Fruit fly (Drosophila melanogaster) whole organism: ENCODE results near the gene Hip14.

Experiments used
- CG8478 ChIP-seq: fragments of >200 bp; optimal IDR thresholded peaks from 2 replicates; lab custom pipeline; 2018; ENCODE audit warnings: inconsistent platforms
- Dll ChIP-seq: fragments of >200 bp; optimal IDR thresholded peaks from 2 replicates; lab custom pipeline; 2017
- EcR ChIP-seq, 2 experiments: fragments of >200 bp; optimal IDR thresholded peaks; 2 replicates each; lab custom pipeline; 2017; ENCODE audit warnings: missing biosample characterization in 2 of 2, missing genetic modification characterization in 2 of 2, missing genetic modification reagents in 2 of 2
- pan ChIP-seq: fragments of >200 bp; optimal IDR thresholded peaks from 2 replicates; lab custom pipeline; 2017
- psq ChIP-seq: fragments of >200 bp; optimal IDR thresholded peaks from 2 replicates; lab custom pipeline; 2017
- usp ChIP-seq: fragments of >200 bp; optimal IDR thresholded peaks from 2 replicates; lab custom pipeline; 2017; ENCODE audit warnings: missing biosample characterization, missing genetic modification characterization, mixed read lengths

Hip14 gene

DNA sequence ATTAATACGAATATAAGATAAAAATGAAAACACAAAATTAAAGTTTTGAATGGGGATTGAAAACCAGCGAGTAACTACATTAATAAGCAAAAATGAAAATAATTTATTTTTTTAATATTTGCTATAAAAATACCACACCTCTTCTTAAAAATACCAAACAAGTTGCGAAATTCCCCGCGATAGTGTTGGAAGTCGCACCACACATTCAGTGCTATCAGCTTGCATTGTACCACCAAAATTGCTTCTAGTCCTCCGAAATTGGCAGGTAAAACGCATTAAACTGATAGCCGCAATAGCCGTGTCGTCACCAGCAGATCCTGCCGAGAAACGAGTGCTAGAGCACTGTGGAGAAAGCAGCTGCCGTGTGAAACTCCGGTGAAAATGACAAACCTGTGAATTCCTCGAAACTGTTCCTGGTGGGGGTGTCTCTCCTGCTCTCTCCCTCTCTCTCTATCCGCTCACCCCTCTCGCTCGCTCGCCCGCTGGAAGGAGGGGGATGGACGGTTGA is at the start of gene Hip14:
Gene Hip14, plus strand, starts transcription at position 198 of the 508 bp plus-strand sequence.
- TF ChIP-seq Dll (lab: Kevin White, UChicago), result no peak
- no peak for TF ChIP-seq psq (lab: Kevin White, UChicago)

DNA sequence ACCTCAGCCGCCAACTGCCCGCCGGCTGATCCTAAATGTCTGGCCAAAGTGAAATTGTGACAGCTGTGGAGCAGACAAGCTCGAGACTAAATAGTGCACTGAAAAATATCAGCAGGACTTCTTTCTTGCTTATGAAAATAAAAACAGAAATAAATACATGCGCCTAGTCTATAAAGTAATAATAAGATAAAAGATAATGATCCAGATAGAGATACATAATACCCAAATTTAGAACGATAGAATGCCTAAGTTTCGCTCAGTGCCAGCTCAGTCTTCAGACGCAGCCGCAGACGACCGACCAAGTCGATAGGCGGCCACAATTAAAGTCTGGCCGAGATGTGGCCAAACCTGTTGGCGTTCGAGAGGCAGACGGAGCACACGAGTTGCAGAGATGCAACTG is 47.2 kb upstream of the Hip14 start:
- TF ChIP-seq usp (GFP tag; lab: Kevin White, UChicago) (no peak), EcR (GFP tag; optimal IDR thresholded peaks at IDR 0.05; lab: Kevin White, UChicago) (no peak), Dll (lab: Kevin White, UChicago) (no peak), psq (lab: Kevin White, UChicago) (no peak), pan (no peak), CG8478 (lab: Kevin White, UChicago) (no peak)

DNA sequence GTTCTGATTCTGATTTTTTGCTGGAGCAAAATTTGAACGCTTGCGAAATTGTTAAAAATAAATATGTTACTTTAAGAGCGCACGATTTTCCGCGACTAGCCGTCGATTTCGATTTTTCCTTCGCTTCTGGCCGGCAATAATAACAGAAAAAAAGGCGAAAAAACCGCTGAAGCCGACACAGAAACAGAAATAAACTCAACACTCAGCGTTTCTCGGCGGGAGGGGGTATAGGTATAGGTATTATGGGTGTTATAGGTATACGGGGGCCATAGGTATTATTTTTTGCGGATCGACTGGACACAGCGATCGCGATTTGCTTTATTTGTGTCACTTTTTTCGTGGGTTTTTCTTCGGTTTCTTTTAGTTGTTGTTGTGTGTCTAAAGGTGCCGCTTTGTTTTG is 35.7 kb upstream of the Hip14 start:
- TF ChIP-seq psq (lab: Kevin White, UChicago) (no peak), Dll (lab: Kevin White, UChicago) (no peak), usp (GFP tag; lab: Kevin White, UChicago) (no peak), EcR (GFP tag; optimal IDR thresholded peaks at IDR 0.05; lab: Kevin White, UChicago) (no peak), CG8478 (lab: Kevin White, UChicago) (no peak), pan (no peak)

DNA sequence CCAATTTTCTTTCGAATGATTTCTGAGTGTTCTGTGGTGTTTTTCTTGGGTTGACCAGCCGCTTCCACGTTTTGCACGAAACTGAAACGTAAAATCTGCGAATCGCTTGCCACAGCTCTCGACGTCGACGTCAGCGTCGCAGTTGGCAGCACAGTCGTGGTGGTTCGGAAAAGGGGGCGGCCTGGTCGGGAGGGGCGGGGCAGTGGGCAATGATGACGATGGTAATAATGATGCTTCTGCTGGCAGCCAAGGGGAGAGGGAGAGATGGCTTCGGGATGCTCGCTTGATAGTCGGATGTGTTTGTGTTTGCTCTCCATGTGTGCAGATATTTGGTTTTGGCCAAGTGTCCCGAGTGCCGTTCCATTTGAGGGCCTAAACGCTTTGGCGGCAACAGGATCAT is 35.1 kb upstream of the Hip14 start:
- TF ChIP-seq usp (GFP tag; lab: Kevin White, UChicago) (no peak), pan (no peak), CG8478 (lab: Kevin White, UChicago) (no peak), EcR (GFP tag; optimal IDR thresholded peaks at IDR 0.05; lab: Kevin White, UChicago) (no peak), psq (lab: Kevin White, UChicago) (no peak), Dll (lab: Kevin White, UChicago) (no peak)

DNA sequence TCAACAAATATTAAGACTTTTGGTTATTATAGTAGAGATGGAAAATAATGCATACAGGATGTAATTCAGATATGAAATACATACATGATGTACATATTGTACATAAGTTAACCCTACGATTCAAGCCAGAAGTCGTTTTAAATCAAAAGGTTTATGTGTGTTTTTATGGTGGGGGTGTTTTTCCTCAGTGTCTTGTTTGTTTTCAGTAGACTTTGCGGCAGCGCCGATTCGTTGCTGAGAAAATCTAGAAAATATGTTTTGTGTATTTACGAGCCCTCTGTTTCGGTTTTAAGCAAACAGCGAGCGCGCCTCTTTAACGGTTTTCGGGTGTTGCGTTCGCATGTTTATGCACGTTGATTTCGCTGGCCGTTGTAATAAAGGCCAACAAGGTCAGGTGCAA is 34.1 kb upstream of the Hip14 start:
- TF ChIP-seq usp (GFP tag; lab: Kevin White, UChicago) (no peak), psq (lab: Kevin White, UChicago) (no peak), Dll (lab: Kevin White, UChicago) (no peak), pan (no peak), EcR (GFP tag; optimal IDR thresholded peaks at IDR 0.05; lab: Kevin White, UChicago) (no peak), CG8478 (lab: Kevin White, UChicago) (no peak)

DNA sequence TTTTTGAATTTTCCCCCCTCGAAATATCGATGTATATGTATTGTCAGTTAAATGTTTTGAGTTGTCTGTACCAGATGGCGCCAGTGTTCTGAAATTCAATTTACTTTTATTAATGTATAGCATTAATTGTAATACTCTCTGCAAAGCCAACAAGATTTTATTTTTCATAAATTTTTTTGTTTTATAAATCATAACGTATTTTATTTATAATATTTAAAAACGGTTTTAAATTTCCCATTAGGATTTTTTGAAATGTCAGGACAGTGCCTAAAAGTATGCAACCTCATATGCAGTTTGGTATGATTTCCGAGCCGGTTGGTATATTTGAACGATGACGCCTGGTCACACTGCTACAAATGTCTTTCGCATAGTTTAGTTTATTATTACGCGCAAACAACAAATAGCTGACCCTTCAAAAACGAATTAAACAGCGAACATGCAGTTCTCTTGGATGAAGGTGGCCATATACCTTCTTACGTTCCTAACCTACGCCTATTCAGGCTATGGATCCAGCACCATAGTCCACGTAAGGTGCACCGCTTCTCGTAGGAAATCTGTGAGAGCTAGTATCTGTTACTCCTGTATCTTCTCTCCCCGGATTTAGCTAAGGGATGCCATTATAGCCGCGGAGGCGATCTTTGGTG is 33.1 kb upstream of the Hip14 start, which contains the start of the genes Pka-C3 and GXIVsPLA2:
Gene Pka-C3, minus strand, starts transcription at position 14 of the 644 bp plus-strand sequence.
Gene GXIVsPLA2, plus strand, starts transcription at position 313 of the 644 bp plus-strand sequence.
- TF ChIP-seq CG8478 (lab: Kevin White, UChicago) (no peak), psq (lab: Kevin White, UChicago) (no peak), EcR (GFP tag; optimal IDR thresholded peaks at IDR 0.05; lab: Kevin White, UChicago) (no peak), usp (GFP tag; lab: Kevin White, UChicago) (no peak), Dll (lab: Kevin White, UChicago) (no peak), pan (no peak)

- TF ChIP-seq Dll (lab: Kevin White, UChicago) (no peak), CG8478 (lab: Kevin White, UChicago) (no peak), psq (lab: Kevin White, UChicago) (no peak), usp (GFP tag; lab: Kevin White, UChicago) (no peak)
Measured at dm6 chr3L:15956448-15957010, 31.5 kb upstream of the Hip14 start, which contains the start of gene elgi. elgi (plus strand) TSS chr3L:15956550.

DNA sequence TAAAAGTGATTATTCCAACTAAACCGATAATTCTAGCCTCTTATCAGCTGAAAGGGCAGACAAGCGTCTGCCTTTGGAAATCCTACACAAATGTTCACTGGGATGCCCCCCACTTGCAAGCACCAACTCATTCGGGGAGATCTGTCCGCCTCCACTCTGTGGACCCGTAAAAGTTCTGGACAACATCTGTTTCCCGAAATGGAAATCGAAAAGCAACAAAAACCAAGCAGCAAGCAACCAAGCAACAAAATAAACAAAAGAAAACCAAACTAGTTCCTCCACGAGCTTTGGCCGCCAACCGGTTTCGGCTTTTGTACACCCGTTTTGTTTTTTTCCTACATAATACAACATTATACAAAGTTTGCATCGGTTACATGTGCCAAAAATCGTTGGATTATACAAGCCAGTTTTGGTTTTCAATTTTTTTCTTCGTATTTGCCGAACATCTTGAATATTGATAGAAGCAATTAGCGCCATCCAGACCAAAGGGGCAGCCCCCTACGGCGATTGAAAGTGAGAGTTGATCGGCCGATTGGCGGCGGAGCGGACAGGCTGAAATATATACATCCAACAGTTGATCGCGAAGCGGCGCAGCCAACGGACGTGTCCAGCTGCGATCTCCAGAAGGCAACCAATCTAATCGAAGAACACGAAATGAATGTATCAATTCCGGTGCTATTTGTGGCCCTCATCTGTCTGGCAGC is 29.3 kb upstream of the Hip14 start, which contains the start of gene CG17032:
Gene CG17032, plus strand, starts transcription at position 232 of the 704 bp plus-strand sequence.
- TF ChIP-seq CG8478 (lab: Kevin White, UChicago) (no peak), usp (GFP tag; lab: Kevin White, UChicago) (no peak), Dll (lab: Kevin White, UChicago) (no peak), pan (no peak), psq (lab: Kevin White, UChicago) (no peak), EcR (GFP tag; optimal IDR thresholded peaks at IDR 0.05; lab: Kevin White, UChicago) (no peak)

- TF ChIP-seq EcR (GFP tag; optimal IDR thresholded peaks at IDR 0.05; lab: Kevin White, UChicago) (no peak), pan (no peak)
Measured at dm6 chr3L:15967588-15968500, 20.2 kb upstream of the Hip14 start, which contains the start of the genes Brr2 and CG10516. Brr2 (minus strand) TSS chr3L:15967872. CG10516 (plus strand) TSS chr3L:15968204.

- TF ChIP-seq psq (lab: Kevin White, UChicago) (no peak), CG8478 (lab: Kevin White, UChicago) (no peak), usp (GFP tag; lab: Kevin White, UChicago) (no peak), Dll (lab: Kevin White, UChicago) (no peak), EcR (GFP tag; optimal IDR thresholded peaks at IDR 0.05; lab: Kevin White, UChicago) (no peak), pan (no peak)
Measured at dm6 chr3L:15968686-15969085, 19.4 kb upstream of the Hip14 start.
